Worm (Caenorhabditis elegans) whole organism, L2 larva: ENCODE measurements around the gene W06G6.17.

Source experiments
- R02D3.7 ChIP-seq: fragments of 150-350 bp; optimal IDR thresholded peaks from 2 replicates; lab custom pipeline; 2014; ENCODE audit warnings: missing biosample characterization, missing genetic modification characterization
- Y55F3AM.14 ChIP-seq: fragments of 200-800 bp; sonication (Bioruptor generic); optimal IDR thresholded peaks from 2 replicates; lab custom pipeline; 2018; ENCODE audit warnings: mild to moderate bottlenecking, missing genetic modification characterization, missing compliant biosample characterization
- ZK546.5 ChIP-seq: sonication (generic microtip); optimal IDR thresholded peaks from 2 replicates; lab custom pipeline; 2017; ENCODE audit warnings: missing biosample characterization, missing genetic modification characterization
- alr-1 ChIP-seq: fragments of 150-350 bp; optimal IDR thresholded peaks from 2 replicates; lab custom pipeline; 2014; ENCODE audit warnings: missing biosample characterization, missing genetic modification characterization
- ama-1 ChIP-seq: fragments of 150-350 bp; optimal IDR thresholded peaks from 2 replicates; lab custom pipeline; 2018; ENCODE audit warnings: inconsistent platforms
- blmp-1 ChIP-seq: sonication (generic microtip); optimal IDR thresholded peaks from 2 replicates; lab custom pipeline; 2017; ENCODE audit warnings: missing genetic modification characterization, mild to moderate bottlenecking, missing compliant biosample characterization, antibody characterized with exemption, moderate library complexity; ENCODE audit not compliant: insufficient read depth
- crh-2 ChIP-seq: sonication (generic microtip); optimal IDR thresholded peaks from 2 replicates; lab custom pipeline; 2017; ENCODE audit warnings: missing biosample characterization, missing genetic modification characterization
- dmd-4 ChIP-seq: sonication (generic microtip); optimal IDR thresholded peaks from 2 replicates; lab custom pipeline; 2017; ENCODE audit warnings: missing biosample characterization, missing genetic modification characterization
- elt-1 ChIP-seq: fragments of 150-350 bp; optimal IDR thresholded peaks from 2 replicates; lab custom pipeline; 2014; ENCODE audit warnings: missing biosample characterization, missing genetic modification characterization
- elt-3 ChIP-seq: sonication (generic microtip); optimal IDR thresholded peaks from 2 replicates; lab custom pipeline; 2017; ENCODE audit warnings: missing biosample characterization, missing genetic modification characterization
- fos-1 ChIP-seq: fragments of 150-350 bp; optimal IDR thresholded peaks from 2 replicates; lab custom pipeline; 2014; ENCODE audit warnings: missing biosample characterization, missing genetic modification characterization
- gmeb-1 ChIP-seq: fragments of 150-350 bp; optimal IDR thresholded peaks from 2 replicates; lab custom pipeline; 2014; ENCODE audit warnings: missing biosample characterization, missing genetic modification characterization
- lin-11 ChIP-seq: fragments of 150-350 bp; sonication (generic microtip); optimal IDR thresholded peaks from 2 replicates; lab custom pipeline; 2014; ENCODE audit warnings: missing biosample characterization, missing genetic modification characterization, inconsistent platforms, mixed read lengths
- lin-13 ChIP-seq: fragments of 150-350 bp; optimal IDR thresholded peaks from 2 replicates; lab custom pipeline; 2014; ENCODE audit warnings: missing biosample characterization, missing genetic modification reagents, missing genetic modification characterization
- lin-39 ChIP-seq: fragments of 150-350 bp; optimal IDR thresholded peaks from 2 replicates; lab custom pipeline; 2014; ENCODE audit warnings: missing biosample characterization, missing genetic modification reagents, missing genetic modification characterization
- lsy-2 ChIP-seq, 2 experiments: fragments of 150-350 bp in 1 of 2; sonication (generic microtip) in 1 of 2; optimal IDR thresholded peaks; 2 replicates each; lab custom pipeline; 2014 to 2017; ENCODE audit warnings: missing biosample characterization in 2 of 2, missing genetic modification characterization in 2 of 2
- mab-5 ChIP-seq: fragments of 150-350 bp; optimal IDR thresholded peaks from 2 replicates; lab custom pipeline; 2014; ENCODE audit warnings: missing biosample characterization, missing genetic modification characterization
- mbf-1 ChIP-seq: sonication (generic microtip); optimal IDR thresholded peaks from 2 replicates; lab custom pipeline; 2017; ENCODE audit warnings: missing biosample characterization, missing genetic modification characterization
- mdl-1 ChIP-seq, 2 experiments: fragments of 150-350 bp in 1 of 2; sonication (generic microtip) in 1 of 2; optimal IDR thresholded peaks; 2 replicates each; lab custom pipeline; 2017; ENCODE audit warnings: missing biosample characterization in 2 of 2, missing genetic modification characterization in 2 of 2
- nhr-10 ChIP-seq: sonication (generic microtip); optimal IDR thresholded peaks from 2 replicates; lab custom pipeline; 2017; ENCODE audit warnings: missing biosample characterization, missing genetic modification characterization
- nhr-11 ChIP-seq: fragments of 150-350 bp; optimal IDR thresholded peaks from 2 replicates; lab custom pipeline; 2014; ENCODE audit warnings: missing biosample characterization, missing genetic modification characterization
- nhr-12 ChIP-seq: fragments of 150-350 bp; optimal IDR thresholded peaks from 2 replicates; lab custom pipeline; 2014; ENCODE audit warnings: missing biosample characterization, missing genetic modification characterization
- nhr-23 ChIP-seq: fragments of 150-350 bp; optimal IDR thresholded peaks from 2 replicates; lab custom pipeline; 2014; ENCODE audit warnings: missing biosample characterization, missing genetic modification reagents, missing genetic modification characterization
- nhr-237 ChIP-seq: fragments of 150-350 bp; optimal IDR thresholded peaks from 2 replicates; lab custom pipeline; 2014; ENCODE audit warnings: missing biosample characterization, missing genetic modification characterization
- nhr-25 ChIP-seq: fragments of 150-350 bp; sonication (generic microtip); optimal IDR thresholded peaks from 3 replicates; lab custom pipeline; 2014; ENCODE audit warnings: missing biosample characterization, missing genetic modification characterization
- nhr-77 ChIP-seq: fragments of 150-350 bp; optimal IDR thresholded peaks from 2 replicates; lab custom pipeline; 2014; ENCODE audit warnings: missing biosample characterization, missing genetic modification characterization
- peb-1 ChIP-seq: fragments of 150-350 bp; optimal IDR thresholded peaks from 2 replicates; lab custom pipeline; 2014; ENCODE audit warnings: missing biosample characterization, missing genetic modification characterization
- sem-4 ChIP-seq: fragments of 150-350 bp; optimal IDR thresholded peaks from 2 replicates; lab custom pipeline; 2014; ENCODE audit warnings: missing biosample characterization, missing genetic modification reagents, missing genetic modification characterization
- skn-1 ChIP-seq: sonication (generic microtip); optimal IDR thresholded peaks from 2 replicates; lab custom pipeline; 2017; ENCODE audit warnings: missing biosample characterization, missing genetic modification characterization
- sma-3 ChIP-seq: sonication (generic microtip); optimal IDR thresholded peaks from 2 replicates; lab custom pipeline; 2016; ENCODE audit warnings: missing genetic modification reagents, missing genetic modification characterization, missing compliant biosample characterization
- sma-9 ChIP-seq, 2 experiments: fragments of 150-350 bp in 1 of 2; sonication (generic microtip) in 1 of 2; optimal IDR thresholded peaks; 2 replicates each; lab custom pipeline; 2014 to 2016; ENCODE audit warnings: missing genetic modification characterization in 2 of 2, mild to moderate bottlenecking in 1 of 2, missing biosample characterization in 1 of 2, missing compliant biosample characterization in 1 of 2, missing genetic modification reagents in 1 of 2, moderate library complexity in 1 of 2
- snpc-4 ChIP-seq: fragments of 150-350 bp; optimal IDR thresholded peaks from 2 replicates; lab custom pipeline; 2014; ENCODE audit warnings: missing biosample characterization, missing genetic modification characterization
- unc-55 ChIP-seq: fragments of 150-350 bp; sonication (generic microtip); optimal IDR thresholded peaks from 3 replicates; lab custom pipeline; 2014; ENCODE audit warnings: missing biosample characterization, missing genetic modification reagents, missing genetic modification characterization
- unc-62 ChIP-seq: fragments of 150-350 bp; optimal IDR thresholded peaks from 2 replicates; lab custom pipeline; 2014; ENCODE audit warnings: missing biosample characterization, missing genetic modification reagents, missing genetic modification characterization
- zag-1 ChIP-seq: fragments of 150-350 bp; optimal IDR thresholded peaks from 2 replicates; lab custom pipeline; 2014; ENCODE audit warnings: missing biosample characterization, missing genetic modification characterization
- ztf-11 ChIP-seq: sonication (generic microtip); optimal IDR thresholded peaks from 2 replicates; lab custom pipeline; 2017; ENCODE audit warnings: missing biosample characterization, missing genetic modification characterization
- ztf-4 ChIP-seq: fragments of 150-350 bp; optimal IDR thresholded peaks from 2 replicates; lab custom pipeline; 2014; ENCODE audit warnings: missing biosample characterization, missing genetic modification characterization

The W06G6.17 gene

ce11 chrV:16645201-16645940, at the start of gene W06G6.17:
Gene W06G6.17 (minus strand): TSS chrV:16645251.
- TF ChIP-seq mbf-1 (tag; lab: Kevin White, UChicago) = no peak
- TF ChIP-seq sma-3 (GFP tag; lab: Kevin White, UChicago) = no peak
- no peak for TF ChIP-seq nhr-237
- TF ChIP-seq sem-4 (tag; lab: Kevin White, UChicago) = no peak
- TF ChIP-seq nhr-25 = no peak
- no peak for TF ChIP-seq lin-11

DNA sequence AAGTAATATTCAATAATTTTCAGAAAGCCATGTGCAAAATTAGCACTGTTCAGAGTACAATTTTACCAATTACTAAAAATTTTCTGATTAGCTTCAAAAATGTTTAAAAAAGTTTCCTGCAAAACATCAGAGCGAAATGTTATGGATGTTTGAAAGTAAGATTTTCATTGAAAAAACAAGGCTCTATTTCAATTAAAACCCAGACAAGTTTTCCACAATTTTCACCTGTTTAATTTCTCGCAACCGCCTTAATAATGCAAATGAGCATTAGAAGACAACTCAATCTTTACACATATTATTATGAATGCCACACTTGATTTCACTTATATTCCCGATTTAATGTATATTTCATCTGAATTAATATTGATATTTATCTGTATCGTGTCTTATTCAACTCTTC, 49.5 kb upstream of the W06G6.17 start, which contains the start of gene srz-101:
Gene srz-101, plus strand, starts transcription at position 301 of the 400 bp plus-strand sequence.
- TF ChIP-seq snpc-4 (tag; lab: Kevin White, UChicago) = no peak

DNA sequence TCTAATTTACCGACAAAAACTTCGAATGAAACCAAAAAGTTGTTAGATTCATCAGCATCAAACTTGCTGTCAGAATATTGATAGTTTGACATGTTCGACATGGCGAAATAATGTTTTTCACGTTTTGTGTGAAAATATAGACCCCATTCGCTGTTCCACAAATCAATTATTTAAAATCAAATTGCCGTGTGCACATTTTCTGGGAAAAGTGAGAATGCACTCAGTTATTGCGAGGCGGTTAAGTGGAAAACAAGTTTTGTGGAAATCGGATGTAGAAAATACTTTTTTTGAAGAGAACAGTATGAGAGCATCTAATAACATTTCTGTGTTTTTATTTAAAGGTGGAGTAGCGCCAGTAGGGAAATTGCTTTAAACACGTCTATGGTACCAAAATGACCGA, 48.7 kb upstream of the W06G6.17 start, which contains the start of gene srw-42:
Gene srw-42, minus strand, starts transcription at position 101 of the 400 bp plus-strand sequence.
- TF ChIP-seq ZK546.5 (tag; lab: Kevin White, UChicago) (no peak), ztf-11 (no peak), crh-2 (tag; lab: Kevin White, UChicago) (no peak), nhr-23 (tag; lab: Kevin White, UChicago) (no peak), sma-9 (GFP tag; optimal IDR thresholded peaks at IDR 0.05; lab: Kevin White, UChicago) (no peak), sma-9 (tag; optimal IDR thresholded peaks at IDR 0.05; lab: Kevin White, UChicago) (no peak), dmd-4 (tag; lab: Kevin White, UChicago) (no peak), Y55F3AM.14 (GFP tag; lab: Kevin White, UChicago) (no peak), unc-62 (GFP tag; lab: Kevin White, UChicago) (no peak), nhr-10 (no peak), mdl-1 (tag; optimal IDR thresholded peaks at IDR 0.05; lab: Kevin White, UChicago) (no peak), nhr-12 (no peak), alr-1 (tag; lab: Kevin White, UChicago) (no peak), mab-5 (tag; lab: Kevin White, UChicago) (no peak), blmp-1 (tag; lab: Kevin White, UChicago) (no peak), lin-39 (no peak), skn-1 (tag; lab: Kevin White, UChicago) (no peak), R02D3.7 (no peak), peb-1 (no peak), sma-3 (GFP tag; lab: Kevin White, UChicago) (no peak)

DNA sequence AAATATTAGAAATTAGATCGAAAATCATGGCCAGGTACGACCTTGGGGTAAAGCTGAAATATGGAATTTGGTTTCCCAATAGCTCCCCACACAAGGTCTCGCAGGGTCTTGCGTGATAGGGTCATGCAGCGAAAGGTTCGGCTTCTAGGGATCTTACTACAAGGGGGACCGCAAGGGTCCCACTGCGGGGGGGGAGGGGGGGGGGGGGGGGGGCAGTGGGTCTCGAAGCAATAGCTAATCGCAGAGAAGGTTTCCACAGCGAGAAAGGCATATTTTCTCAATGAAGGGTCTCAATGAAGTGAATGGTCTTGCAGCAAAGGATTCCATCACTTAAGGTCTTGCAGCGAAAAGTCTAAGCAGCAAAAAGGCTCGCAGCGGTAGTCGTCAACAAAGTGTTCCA, 47.9 kb upstream of the W06G6.17 start:
- no peak for TF ChIP-seq ztf-4 (tag; lab: Kevin White, UChicago)
- TF ChIP-seq nhr-23 (tag; lab: Kevin White, UChicago) = no peak
- no peak for TF ChIP-seq ama-1 (lab: Kevin White, UChicago)
- no peak for TF ChIP-seq nhr-77 (tag; lab: Kevin White, UChicago)
- TF ChIP-seq nhr-11 (tag; lab: Kevin White, UChicago) = no peak
- no peak for TF ChIP-seq nhr-237
- TF ChIP-seq lin-13 (GFP tag; lab: Kevin White, UChicago) = no peak
- TF ChIP-seq, all 48 proteins: peak for 0

DNA sequence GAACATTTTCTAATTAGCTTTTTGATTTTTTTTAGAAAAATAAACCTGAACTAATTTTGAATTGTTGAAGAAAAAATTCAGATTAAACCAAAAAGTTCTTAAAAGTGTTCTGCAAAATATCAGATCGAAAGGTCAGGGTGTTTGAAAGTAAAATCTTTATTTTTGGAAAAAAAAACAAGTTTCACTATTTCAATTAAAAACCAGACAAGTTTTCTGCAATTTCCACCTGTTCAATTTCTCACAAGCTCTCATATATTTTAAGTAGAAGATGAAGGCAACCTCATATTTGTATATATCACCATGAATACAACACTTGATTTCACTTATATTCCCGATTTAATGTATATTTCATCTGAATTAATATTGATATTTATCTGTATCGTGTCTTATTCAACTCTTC, 42.2 kb upstream of the W06G6.17 start, which contains the start of gene srz-102:
Gene srz-102, plus strand, starts transcription at position 301 of the 400 bp plus-strand sequence.
- TF ChIP-seq unc-55 (GFP tag; lab: Kevin White, UChicago) = no peak
- no peak for TF ChIP-seq nhr-11 (tag; lab: Kevin White, UChicago)
- TF ChIP-seq elt-1 (tag; lab: Kevin White, UChicago) = no peak
- TF ChIP-seq dmd-4 (tag; lab: Kevin White, UChicago) = no peak
- no peak for TF ChIP-seq lsy-2 (tag; optimal IDR thresholded peaks at IDR 0.05; lab: Kevin White, UChicago)
- TF ChIP-seq elt-3 (tag; lab: Kevin White, UChicago) = no peak
- no peak for TF ChIP-seq gmeb-1 (tag; lab: Kevin White, UChicago)
- TF ChIP-seq lin-39 = no peak
- TF ChIP-seq nhr-12 = no peak
- TF ChIP-seq fos-1 (tag; lab: Kevin White, UChicago) = no peak
- TF ChIP-seq zag-1 = no peak
